Worm (Caenorhabditis elegans) whole organism, early embryonic: ENCODE results near the gene arl-8.

ENCODE experiments used
- B0310.2 ChIP-seq: sonication (generic microtip); optimal IDR thresholded peaks from 2 replicates; lab custom pipeline; 2016; ENCODE audit warnings: mild to moderate bottlenecking, missing genetic modification characterization, missing compliant biosample characterization
- aly-1 ChIP-seq: sonication (generic microtip); optimal IDR thresholded peaks from 2 replicates; lab custom pipeline; 2016; ENCODE audit warnings: missing genetic modification characterization, missing compliant biosample characterization
- ama-1 ChIP-seq: fragments of 150-350 bp; optimal IDR thresholded peaks from 2 replicates; lab custom pipeline; 2014
- ceh-13 ChIP-seq: fragments of 200-800 bp; sonication (Bioruptor generic); optimal IDR thresholded peaks from 2 replicates; lab custom pipeline; 2018; ENCODE audit warnings: mild to moderate bottlenecking, missing genetic modification characterization, missing compliant biosample characterization
- ets-7 ChIP-seq: sonication (generic microtip); optimal IDR thresholded peaks from 2 replicates; lab custom pipeline; 2016; ENCODE audit warnings: missing genotype, missing genetic modification characterization, missing compliant biosample characterization
- flt-1 ChIP-seq: fragments of 200-800 bp; sonication (Bioruptor generic); IDR thresholded peaks from 2 replicates; pipeline ENCODE4 v1.3.6; 2022; ENCODE audit warnings: missing genetic modification characterization, missing compliant biosample characterization
- hmbx-1 ChIP-seq: sonication (generic microtip); optimal IDR thresholded peaks from 2 replicates; lab custom pipeline; 2016; ENCODE audit warnings: mild to moderate bottlenecking, missing genetic modification characterization, missing compliant biosample characterization
- hmg-4 ChIP-seq: fragments of 200-800 bp; sonication (Bioruptor generic); optimal IDR thresholded peaks from 2 replicates; lab custom pipeline; 2018; ENCODE audit warnings: mild to moderate bottlenecking, missing genetic modification characterization, missing compliant biosample characterization
- pes-1 ChIP-seq: fragments of 200-800 bp; sonication (Bioruptor generic); IDR thresholded peaks from 2 replicates; pipeline ENCODE4 v1.3.6; 2022; ENCODE audit warnings: missing genetic modification reagents, missing genetic modification characterization, missing compliant biosample characterization
- tbx-11 ChIP-seq: fragments of 200-800 bp; sonication (Bioruptor generic); IDR thresholded peaks from 2 replicates; pipeline ENCODE4 v1.3.6; 2022; ENCODE audit warnings: missing genetic modification characterization, missing compliant biosample characterization

ce11 chrIV:14833537-14833936 is 35.6 kb downstream of the arl-8 start:
- no peak for TF ChIP-seq B0310.2 (tag; lab: Kevin White, UChicago)
- no peak for TF ChIP-seq ama-1
- TF ChIP-seq aly-1 (tag; lab: Kevin White, UChicago), result no peak
- no peak for TF ChIP-seq flt-1 (GFP tag; lab: Robert Waterston, UW)
- no peak for TF ChIP-seq ets-7 (tag; lab: Kevin White, UChicago)
- no peak for TF ChIP-seq hmbx-1 (tag; lab: Kevin White, UChicago)
- TF ChIP-seq ceh-13 (GFP tag; lab: Kevin White, UChicago), result no peak
- no peak for TF ChIP-seq tbx-11
- no peak for TF ChIP-seq hmg-4
- TF ChIP-seq pes-1 (GFP tag; lab: Robert Waterston, UW), result no peak
